Worm (Caenorhabditis elegans) whole organism, late embryonic: ENCODE measurements around the gene srsx-1.
A peak's percentile ranks its signal among the peaks of the same experiment; 100 is the strongest.

ENCODE experiments used
- C08G9.2 ChIP-seq: sonication (generic microtip); optimal IDR thresholded peaks from 2 replicates; lab custom pipeline; 2016; ENCODE audit warnings: mild to moderate bottlenecking, missing genetic modification characterization, moderate library complexity, missing compliant biosample characterization
- K02D7.2 ChIP-seq: sonication (generic microtip); optimal IDR thresholded peaks from 2 replicates; lab custom pipeline; 2017; ENCODE audit warnings: mild to moderate bottlenecking, missing genetic modification characterization, missing compliant biosample characterization
- T23F11.4 ChIP-seq: fragments of 200-800 bp; sonication (Bioruptor generic); optimal IDR thresholded peaks from 2 replicates; lab custom pipeline; 2018; ENCODE audit warnings: mild to moderate bottlenecking, missing genetic modification characterization, missing compliant biosample characterization
- ama-1 ChIP-seq: fragments of 150-350 bp; optimal IDR thresholded peaks from 2 replicates; lab custom pipeline; 2014
- ceh-14 ChIP-seq: sonication (generic microtip); optimal IDR thresholded peaks from 2 replicates; lab custom pipeline; 2016; ENCODE audit warnings: missing genotype, missing genetic modification characterization, missing compliant biosample characterization
- ceh-18 ChIP-seq: sonication (generic microtip); optimal IDR thresholded peaks from 2 replicates; lab custom pipeline; 2016; ENCODE audit warnings: missing genetic modification characterization, missing compliant biosample characterization
- ceh-19 ChIP-seq: fragments of 200-800 bp; sonication (Bioruptor generic); optimal IDR thresholded peaks from 2 replicates; lab custom pipeline; 2018; ENCODE audit warnings: mild to moderate bottlenecking, missing genetic modification characterization, missing compliant biosample characterization
- ceh-2 ChIP-seq: sonication (generic microtip); optimal IDR thresholded peaks from 2 replicates; lab custom pipeline; 2016; ENCODE audit warnings: missing genotype, missing genetic modification characterization, missing compliant biosample characterization
- ceh-22 ChIP-seq: sonication (generic microtip); optimal IDR thresholded peaks from 2 replicates; lab custom pipeline; 2017; ENCODE audit warnings: missing biosample characterization, missing genetic modification characterization
- ceh-24 ChIP-seq: sonication (generic microtip); optimal IDR thresholded peaks from 2 replicates; lab custom pipeline; 2016; ENCODE audit warnings: mild to moderate bottlenecking, missing genetic modification characterization, missing compliant biosample characterization
- ceh-34 ChIP-seq: sonication (generic microtip); optimal IDR thresholded peaks from 2 replicates; lab custom pipeline; 2016; ENCODE audit warnings: mild to moderate bottlenecking, missing genetic modification characterization, missing compliant biosample characterization
- ceh-48 ChIP-seq: sonication (generic microtip); optimal IDR thresholded peaks from 2 replicates; lab custom pipeline; 2016; ENCODE audit warnings: missing genetic modification characterization, inconsistent platforms, missing compliant biosample characterization
- ceh-9 ChIP-seq: sonication (generic microtip); optimal IDR thresholded peaks from 2 replicates; lab custom pipeline; 2016; ENCODE audit warnings: mild to moderate bottlenecking, missing genetic modification characterization, inconsistent platforms, missing compliant biosample characterization
- che-1 ChIP-seq: sonication (generic microtip); optimal IDR thresholded peaks from 2 replicates; lab custom pipeline; 2016; ENCODE audit warnings: mild to moderate bottlenecking, missing genetic modification characterization, missing compliant biosample characterization
- dmd-4 ChIP-seq: sonication (generic microtip); optimal IDR thresholded peaks from 2 replicates; lab custom pipeline; 2016; ENCODE audit warnings: borderline replicate concordance, missing genetic modification characterization, missing compliant biosample characterization
- elt-2 ChIP-seq: sonication (generic microtip); optimal IDR thresholded peaks from 2 replicates; lab custom pipeline; 2016; ENCODE audit warnings: missing genetic modification reagents, missing genetic modification characterization, missing compliant biosample characterization
- elt-4 ChIP-seq: sonication (generic microtip); optimal IDR thresholded peaks from 2 replicates; lab custom pipeline; 2016; ENCODE audit warnings: missing genetic modification characterization, missing compliant biosample characterization
- ets-4 ChIP-seq: sonication (generic microtip); optimal IDR thresholded peaks from 2 replicates; lab custom pipeline; 2016; ENCODE audit warnings: missing genetic modification characterization, missing compliant biosample characterization
- eyg-1 ChIP-seq: sonication (generic microtip); optimal IDR thresholded peaks from 2 replicates; lab custom pipeline; 2016; ENCODE audit warnings: missing genotype, missing genetic modification characterization, missing compliant biosample characterization
- fkh-10 ChIP-seq: fragments of 150-350 bp; optimal IDR thresholded peaks from 2 replicates; lab custom pipeline; 2014; ENCODE audit warnings: missing biosample characterization, missing genetic modification reagents, missing genetic modification characterization
- gmeb-2 ChIP-seq: sonication (generic microtip); optimal IDR thresholded peaks from 2 replicates; lab custom pipeline; 2016; ENCODE audit warnings: missing genetic modification characterization, inconsistent platforms, missing compliant biosample characterization
- hlh-15 ChIP-seq: sonication (generic microtip); optimal IDR thresholded peaks from 2 replicates; lab custom pipeline; 2016; ENCODE audit warnings: missing genetic modification characterization, missing compliant biosample characterization
- lim-6 ChIP-seq: sonication (generic microtip); optimal IDR thresholded peaks from 2 replicates; lab custom pipeline; 2016; ENCODE audit warnings: missing genetic modification characterization, missing compliant biosample characterization
- lin-11 ChIP-seq: fragments of 200-800 bp; sonication (Bioruptor generic); optimal IDR thresholded peaks from 2 replicates; lab custom pipeline; 2018; ENCODE audit warnings: mild to moderate bottlenecking, missing genetic modification characterization, missing compliant biosample characterization
- mec-3 ChIP-seq: sonication (generic microtip); optimal IDR thresholded peaks from 2 replicates; lab custom pipeline; 2016; ENCODE audit warnings: borderline replicate concordance, missing genetic modification characterization, missing compliant biosample characterization
- nfya-1 ChIP-seq: sonication (generic microtip); optimal IDR thresholded peaks from 2 replicates; lab custom pipeline; 2017; ENCODE audit warnings: missing genetic modification characterization, mild to moderate bottlenecking, missing compliant biosample characterization, antibody characterized with exemption, moderate library complexity
- nhr-11 ChIP-seq: fragments of 150-350 bp; optimal IDR thresholded peaks from 2 replicates; lab custom pipeline; 2014; ENCODE audit warnings: missing biosample characterization, missing genetic modification characterization
- pag-3 ChIP-seq: sonication (generic microtip); optimal IDR thresholded peaks from 2 replicates; lab custom pipeline; 2016; ENCODE audit warnings: missing compliant biosample characterization, missing genetic modification characterization, borderline replicate concordance
- pat-9 ChIP-seq: fragments of 200-800 bp; sonication (Bioruptor generic); optimal IDR thresholded peaks from 2 replicates; lab custom pipeline; 2018; ENCODE audit warnings: mild to moderate bottlenecking, missing genetic modification characterization, moderate library complexity, missing compliant biosample characterization
- pha-2 ChIP-seq: sonication (generic microtip); optimal IDR thresholded peaks from 2 replicates; lab custom pipeline; 2017; ENCODE audit warnings: mild to moderate bottlenecking, missing genetic modification characterization, missing compliant biosample characterization
- pha-4 ChIP-seq: fragments of 150-350 bp; optimal IDR thresholded peaks from 2 replicates; lab custom pipeline; 2018; ENCODE audit warnings: missing biosample characterization, missing genetic modification reagents, missing genetic modification characterization
- pros-1 ChIP-seq: fragments of 150-350 bp; optimal IDR thresholded peaks from 2 replicates; lab custom pipeline; 2014; ENCODE audit warnings: missing biosample characterization, missing genetic modification reagents, missing genetic modification characterization
- ref-2 ChIP-seq: sonication (generic microtip); optimal IDR thresholded peaks from 2 replicates; lab custom pipeline; 2016; ENCODE audit warnings: missing genetic modification characterization, missing compliant biosample characterization
- sox-4 ChIP-seq: sonication (generic microtip); optimal IDR thresholded peaks from 2 replicates; lab custom pipeline; 2017; ENCODE audit warnings: mild to moderate bottlenecking, missing genetic modification characterization, inconsistent platforms, missing compliant biosample characterization
- syd-9 ChIP-seq: sonication (generic microtip); optimal IDR thresholded peaks from 2 replicates; lab custom pipeline; 2016; ENCODE audit warnings: mild to moderate bottlenecking, missing genetic modification characterization, moderate library complexity, missing compliant biosample characterization
- tbx-7 ChIP-seq: sonication (generic microtip); optimal IDR thresholded peaks from 2 replicates; lab custom pipeline; 2016; ENCODE audit warnings: missing genotype, missing genetic modification characterization, missing compliant biosample characterization
- ttx-3 ChIP-seq: sonication (generic microtip); optimal IDR thresholded peaks from 2 replicates; lab custom pipeline; 2016; ENCODE audit warnings: missing genetic modification reagents, missing genetic modification characterization, missing compliant biosample characterization
- unc-55 ChIP-seq: sonication (generic microtip); optimal IDR thresholded peaks from 2 replicates; lab custom pipeline; 2017; ENCODE audit warnings: missing biosample characterization, missing genetic modification reagents, missing genetic modification characterization

The srsx-1 gene

DNA sequence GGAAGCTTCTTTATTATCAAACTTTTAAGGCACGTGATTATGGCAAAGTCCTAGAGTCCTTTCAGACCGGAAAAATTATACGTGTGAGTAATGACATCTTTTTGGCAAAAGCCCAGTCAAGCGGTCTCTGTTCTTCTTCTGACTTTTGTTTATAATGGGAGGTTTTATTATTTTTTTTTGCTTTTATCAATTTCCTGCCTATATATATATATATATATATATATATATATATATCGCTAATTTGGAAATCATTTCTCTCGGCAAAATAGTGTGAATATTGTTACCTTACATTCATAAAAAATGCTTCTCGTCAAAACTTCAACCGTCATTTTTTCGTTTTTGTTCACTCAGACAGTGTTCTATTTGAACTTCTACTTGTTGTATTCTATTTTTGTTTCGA, 39.8 kb upstream of the srsx-1 start, which contains the start of gene srbc-62:
Gene srbc-62, plus strand, starts transcription at position 301 of the 400 bp plus-strand sequence.
- TF ChIP-seq lin-11 (tag; lab: Kevin White, UChicago) (no peak), sox-4 (tag; lab: Kevin White, UChicago) (no peak), gmeb-2 (tag; lab: Kevin White, UChicago) (no peak), pat-9 (tag; lab: Kevin White, UChicago) (no peak), pha-4 (no peak), pha-2 (tag; lab: Kevin White, UChicago) (no peak), elt-2 (no peak)

DNA sequence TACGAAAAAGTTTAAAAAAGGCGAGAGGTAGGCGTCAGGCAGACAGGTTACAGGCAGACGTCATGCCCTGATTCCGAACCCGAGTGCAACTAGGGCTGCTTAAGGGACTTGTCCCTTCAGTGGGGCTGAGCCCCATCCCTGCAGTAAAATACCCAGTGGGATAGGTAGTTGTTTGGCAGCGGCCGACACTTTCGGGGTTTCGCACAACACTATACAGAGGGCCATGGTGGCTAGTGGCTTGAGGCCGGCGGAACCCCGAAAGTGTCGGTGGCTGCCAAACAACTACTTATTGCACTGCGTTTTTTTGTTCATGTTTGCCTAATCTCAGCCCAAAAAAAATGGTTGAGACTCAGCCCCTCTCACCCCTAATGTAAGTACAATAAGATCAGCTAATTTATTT, 37.7 kb upstream of the srsx-1 start:
- TF ChIP-seq T23F11.4 (no peak), ref-2 (tag; lab: Kevin White, UChicago) (no peak), syd-9 (tag; lab: Kevin White, UChicago) (no peak), pat-9 (tag; lab: Kevin White, UChicago) (no peak), K02D7.2 (no peak), unc-55 (no peak), nhr-11 (tag; lab: Kevin White, UChicago) (no peak), tbx-7 (no peak), ceh-34 (tag; lab: Kevin White, UChicago) (no peak), ets-4 (no peak)

DNA sequence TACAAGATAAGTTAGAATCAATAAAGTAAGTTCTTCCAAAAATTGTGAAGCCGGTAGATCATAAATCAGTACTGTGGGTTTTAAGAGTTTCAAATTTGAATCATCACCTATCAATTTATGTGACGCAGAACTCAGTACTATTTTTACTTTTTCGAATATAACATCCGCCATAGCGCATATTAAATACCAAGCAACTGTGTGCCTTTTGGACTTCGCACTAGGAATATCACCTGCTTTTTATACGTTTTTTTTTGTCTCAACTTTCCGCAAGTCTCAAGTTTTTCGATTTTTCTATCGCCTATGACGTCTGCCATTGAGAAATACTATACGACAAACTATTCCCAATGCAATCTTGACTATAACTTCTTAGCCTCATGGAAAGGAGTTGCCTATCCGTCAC, 34.9 kb upstream of the srsx-1 start, which contains the start of gene srh-113:
Gene srh-113, plus strand, starts transcription at position 301 of the 400 bp plus-strand sequence.
- no peak for TF ChIP-seq ceh-24 (tag; lab: Kevin White, UChicago)
- no peak for TF ChIP-seq ceh-9 (tag; lab: Kevin White, UChicago)
- no peak for TF ChIP-seq mec-3 (tag; lab: Kevin White, UChicago)
- no peak for TF ChIP-seq lim-6 (tag; lab: Kevin White, UChicago)
- TF ChIP-seq ceh-18 (tag; lab: Kevin White, UChicago): no peak
- no peak for TF ChIP-seq che-1 (tag; lab: Kevin White, UChicago)
- TF ChIP-seq tbx-7: no peak
- TF ChIP-seq ceh-19: no peak
- no peak for TF ChIP-seq T23F11.4
- TF ChIP-seq ceh-22 (tag; lab: Kevin White, UChicago): no peak
- TF ChIP-seq ceh-14 (tag; lab: Kevin White, UChicago): no peak
- no peak for TF ChIP-seq ceh-2 (tag; lab: Kevin White, UChicago)
- TF ChIP-seq hlh-15 (tag; lab: Kevin White, UChicago): no peak
- TF ChIP-seq pros-1 (tag; lab: Kevin White, UChicago): no peak
- no peak for TF ChIP-seq K02D7.2
- no peak for TF ChIP-seq elt-4 (tag; lab: Kevin White, UChicago)
- no peak for TF ChIP-seq ceh-48 (tag; lab: Kevin White, UChicago)

- TF ChIP-seq ama-1 (lab: Kevin White, UChicago) (no peak), pag-3 (tag; lab: Kevin White, UChicago) (peak; percentile 59), C08G9.2 (tag; lab: Kevin White, UChicago) (no peak)
Measured at ce11 chrV:17211989-17212731, 34.3 kb upstream of the srsx-1 start, which contains the start of gene srh-236. Gene srh-236 (minus strand): TSS chrV:17212039.

ce11 chrV:17208045-17208444, 30.2 kb upstream of the srsx-1 start, which contains the start of gene Y68A4A.13:
Gene Y68A4A.13 (minus strand): TSS chrV:17208145.
- no peak for TF ChIP-seq C08G9.2 (tag; lab: Kevin White, UChicago)
- TF ChIP-seq gmeb-2 (tag; lab: Kevin White, UChicago): no peak
- TF ChIP-seq nfya-1 (tag; lab: Kevin White, UChicago): no peak
- TF ChIP-seq mec-3 (tag; lab: Kevin White, UChicago): no peak
- TF ChIP-seq ama-1 (lab: Kevin White, UChicago): no peak
- no peak for TF ChIP-seq pat-9 (tag; lab: Kevin White, UChicago)
- TF ChIP-seq dmd-4 (tag; lab: Kevin White, UChicago): no peak
- TF ChIP-seq pros-1 (tag; lab: Kevin White, UChicago): no peak
- no peak for TF ChIP-seq pha-4
- TF ChIP-seq ttx-3: no peak
- TF ChIP-seq K02D7.2: no peak
- TF ChIP-seq sox-4 (tag; lab: Kevin White, UChicago): no peak
- TF ChIP-seq ceh-14 (tag; lab: Kevin White, UChicago): no peak
- no peak for TF ChIP-seq fkh-10 (GFP tag; lab: Kevin White, UChicago)
- no peak for TF ChIP-seq ceh-9 (tag; lab: Kevin White, UChicago)
- TF ChIP-seq pag-3 (tag; lab: Kevin White, UChicago): no peak
- no peak for TF ChIP-seq eyg-1 (tag; lab: Kevin White, UChicago)
- TF ChIP-seq, all 69 proteins: peak for 0
